Worm (Caenorhabditis elegans): ENCODE measurements around the gene T03F6.10.

- no peak for TF ChIP-seq unc-62 (GFP tag; optimal IDR thresholded peaks at IDR 0.05)
- no peak for TF ChIP-seq tbx-8 (GFP tag; optimal IDR thresholded peaks at IDR 0.05)
- no peak for TF ChIP-seq drap-1 (GFP tag; optimal IDR thresholded peaks at IDR 0.05)
- TF ChIP-seq unc-39 (tag; optimal IDR thresholded peaks at IDR 0.05), result no peak
- no peak for TF ChIP-seq blmp-1 (tag; optimal IDR thresholded peaks at IDR 0.05)
Measured at ce11 chrIII:13395262-13395661, 17.1 kb upstream of the T03F6.10 start, which contains the start of gene F11F1.1.
